Fruit fly (Drosophila melanogaster) S2 (cell line): ENCODE results near the gene CG43702.

Source experiments
- CG8478 ChIP-seq: fragments of >200 bp; optimal IDR thresholded peaks from 2 replicates; lab custom pipeline; 2018
- CTCF ChIP-seq, 2 experiments: fragments of >200 bp; optimal IDR thresholded peaks; 2 replicates each; lab custom pipeline; 2018

DNA sequence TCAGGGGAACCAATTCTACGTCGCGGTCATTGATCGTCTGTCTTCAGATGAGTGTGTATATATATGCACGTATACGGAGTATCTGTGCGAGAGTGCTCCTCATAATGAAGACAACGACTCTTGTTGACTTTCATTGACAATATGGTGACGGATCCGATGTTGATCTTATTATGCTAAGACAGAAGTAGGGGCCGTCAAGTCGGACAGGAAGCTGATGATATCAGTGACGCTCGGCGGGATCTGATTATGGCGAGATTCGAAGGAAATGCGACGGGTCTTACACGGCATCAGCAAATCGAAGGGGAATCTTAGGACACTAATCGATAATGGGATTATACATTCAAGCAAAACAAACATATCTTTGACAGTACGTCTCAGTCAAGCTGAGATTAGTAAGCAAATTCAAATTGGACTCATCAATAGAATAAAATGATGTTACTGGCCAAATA, 43.9 kb upstream of the CG43702 start:
- TF ChIP-seq CG8478 (lab: Kevin White, UChicago) (no peak), CTCF (optimal IDR thresholded peaks at IDR 0.05; lab: Kevin White, UChicago) (no peak)
